Fruit fly (Drosophila melanogaster) whole organism, embryonic: Measurements from ENCODE around the gene CG42366.

Experiments used
- B-H2 ChIP-seq: fragments of 200-800 bp; sonication (Bioruptor generic); optimal IDR thresholded peaks from 2 replicates; lab custom pipeline; 2018; ENCODE audit warnings: missing biosample characterization, mild to moderate bottlenecking, missing genetic modification characterization
- CG1024 ChIP-seq: fragments of 200-800 bp; sonication (Bioruptor generic); IDR thresholded peaks from 2 replicates; pipeline ENCODE4 v1.3.6; 2022; ENCODE audit warnings: missing biosample characterization, missing genetic modification characterization
- CG10654 ChIP-seq: fragments of 200-800 bp; sonication (Bioruptor generic); optimal IDR thresholded peaks from 2 replicates; lab custom pipeline; 2016; ENCODE audit warnings: missing biosample characterization, missing genetic modification characterization
- CG11696 ChIP-seq: fragments of 200-800 bp; sonication (Bioruptor generic); IDR thresholded peaks from 2 replicates; pipeline ENCODE4 v1.3.6; 2022; ENCODE audit warnings: missing biosample characterization, missing genetic modification characterization
- CG12104 ChIP-seq: fragments of 200-800 bp; sonication (Bioruptor generic); optimal IDR thresholded peaks from 3 replicates; lab custom pipeline; 2016; ENCODE audit warnings: missing biosample characterization, missing genetic modification characterization
- CG12236 ChIP-seq: fragments of 200-800 bp; sonication (Bioruptor generic); optimal IDR thresholded peaks from 2 replicates; lab custom pipeline; 2016; ENCODE audit warnings: missing biosample characterization, missing genetic modification characterization
- CG12391 ChIP-seq: fragments of 200-800 bp; sonication (Bioruptor generic); optimal IDR thresholded peaks from 3 replicates; lab custom pipeline; 2018; ENCODE audit warnings: missing biosample characterization, mild to moderate bottlenecking, missing genetic modification characterization, moderate library complexity
- CG12769 ChIP-seq: fragments of 200-800 bp; sonication (Bioruptor generic); optimal IDR thresholded peaks from 2 replicates; lab custom pipeline; 2019; ENCODE audit warnings: missing biosample characterization, mild to moderate bottlenecking, missing genetic modification characterization, moderate library complexity
- CG13424 ChIP-seq: fragments of 200-800 bp; sonication (Bioruptor generic); optimal IDR thresholded peaks from 2 replicates; lab custom pipeline; 2019; ENCODE audit warnings: missing biosample characterization, mild to moderate bottlenecking, missing genetic modification characterization, moderate library complexity
- CG16863 ChIP-seq: fragments of 200-800 bp; sonication (Bioruptor generic); optimal IDR thresholded peaks from 3 replicates; lab custom pipeline; 2016; ENCODE audit warnings: missing biosample characterization, missing genetic modification characterization
- CG17328 ChIP-seq: fragments of 200-800 bp; sonication (Bioruptor generic); IDR thresholded peaks from 2 replicates; pipeline ENCODE4 v1.3.6; 2022; ENCODE audit warnings: missing biosample characterization, missing genetic modification characterization
- CG18476 ChIP-seq: fragments of 200-800 bp; sonication (Bioruptor generic); optimal IDR thresholded peaks from 2 replicates; lab custom pipeline; 2016; ENCODE audit warnings: missing biosample characterization, mild to moderate bottlenecking, missing genetic modification characterization
- CG18599 ChIP-seq: fragments of 200-800 bp; sonication (Bioruptor generic); optimal IDR thresholded peaks from 3 replicates; lab custom pipeline; 2017; ENCODE audit warnings: missing biosample characterization, missing genetic modification characterization, mild to moderate bottlenecking, moderate library complexity, missing genetic modification reagents
- CG34224 ChIP-seq: fragments of 200-800 bp; sonication (Bioruptor generic); IDR thresholded peaks from 3 replicates; pipeline ENCODE4 v1.3.6; 2022; ENCODE audit warnings: missing biosample characterization, missing genetic modification characterization; ENCODE audit not compliant: partially characterized antibody
- CG4328 ChIP-seq: fragments of 200-800 bp; sonication (Bioruptor generic); optimal IDR thresholded peaks from 3 replicates; lab custom pipeline; 2017; ENCODE audit warnings: missing biosample characterization, missing genetic modification reagents, missing genetic modification characterization
- CG4820 ChIP-seq: fragments of 200-800 bp; sonication (Bioruptor generic); optimal IDR thresholded peaks from 3 replicates; lab custom pipeline; 2016; ENCODE audit warnings: missing biosample characterization, missing genetic modification characterization
- CG5245 ChIP-seq: fragments of 200-800 bp; sonication (Bioruptor generic); optimal IDR thresholded peaks from 3 replicates; lab custom pipeline; 2016; ENCODE audit warnings: missing biosample characterization, missing genetic modification characterization
- CG6689 ChIP-seq: fragments of 200-800 bp; sonication (Bioruptor generic); IDR thresholded peaks from 2 replicates; pipeline ENCODE4 v1.3.6; 2022; ENCODE audit warnings: missing biosample characterization, missing genetic modification characterization
- CG7963 ChIP-seq: fragments of 200-800 bp; sonication (Bioruptor generic); IDR thresholded peaks from 3 replicates; pipeline ENCODE4 v1.3.6; 2022; ENCODE audit warnings: missing biosample characterization, missing genetic modification characterization; ENCODE audit not compliant: partially characterized antibody
- Chrac-16 ChIP-seq: fragments of 200-800 bp; sonication (Bioruptor generic); optimal IDR thresholded peaks from 3 replicates; lab custom pipeline; 2016; ENCODE audit warnings: missing biosample characterization, missing genetic modification characterization
- CoRest ChIP-seq: fragments of 200-800 bp; sonication (Bioruptor generic); optimal IDR thresholded peaks from 3 replicates; lab custom pipeline; 2018; ENCODE audit warnings: missing biosample characterization, mild to moderate bottlenecking, missing genetic modification characterization, moderate library complexity
- CrebB ChIP-seq: fragments of 200-800 bp; sonication (Bioruptor generic); optimal IDR thresholded peaks from 3 replicates; lab custom pipeline; 2018; ENCODE audit warnings: missing biosample characterization, mild to moderate bottlenecking, missing genetic modification characterization
- Fer3 ChIP-seq: fragments of 200-800 bp; sonication (Bioruptor generic); optimal IDR thresholded peaks from 2 replicates; lab custom pipeline; 2018; ENCODE audit warnings: missing biosample characterization, mild to moderate bottlenecking, missing genetic modification characterization, moderate library complexity
- GATAe ChIP-seq: fragments of 200-800 bp; sonication (Bioruptor generic); conservative IDR thresholded peaks from 2 replicates; pipeline ENCODE4 v1.3.6; 2022; ENCODE audit warnings: missing biosample characterization, missing genetic modification characterization
- Gsc ChIP-seq: fragments of 200-800 bp; sonication (Bioruptor generic); IDR thresholded peaks from 2 replicates; pipeline ENCODE4 v1.3.6; 2022; ENCODE audit warnings: missing biosample characterization, missing genetic modification characterization
- HHEX ChIP-seq: fragments of 200-800 bp; sonication (Bioruptor generic); optimal IDR thresholded peaks from 3 replicates; lab custom pipeline; 2017; ENCODE audit warnings: missing biosample characterization, mild to moderate bottlenecking, missing genetic modification characterization, missing genetic modification reagents
- Lhr ChIP-seq: fragments of 200-800 bp; sonication (Bioruptor generic); optimal IDR thresholded peaks from 3 replicates; lab custom pipeline; 2017; ENCODE audit warnings: mild to moderate bottlenecking, missing biosample characterization, missing genetic modification reagents, missing genetic modification characterization
- Mrtf ChIP-seq: fragments of 200-800 bp; sonication (Bioruptor generic); IDR thresholded peaks from 3 replicates; pipeline ENCODE4 v1.3.6; 2022; ENCODE audit warnings: missing biosample characterization, missing genetic modification characterization
- NK7.1 ChIP-seq: fragments of 200-800 bp; sonication (Bioruptor generic); optimal IDR thresholded peaks from 3 replicates; lab custom pipeline; 2016; ENCODE audit warnings: missing biosample characterization, missing genetic modification characterization
- Neu2 ChIP-seq: fragments of 200-800 bp; sonication (Bioruptor generic); optimal IDR thresholded peaks from 3 replicates; lab custom pipeline; 2016; ENCODE audit warnings: missing biosample characterization, missing genetic modification characterization, borderline replicate concordance
- Nf-YB ChIP-seq: fragments of 200-800 bp; sonication (Bioruptor generic); optimal IDR thresholded peaks from 3 replicates; lab custom pipeline; 2019; ENCODE audit warnings: missing biosample characterization, mild to moderate bottlenecking, missing genetic modification characterization, moderate library complexity
- Opbp ChIP-seq: fragments of 200-800 bp; sonication (Bioruptor generic); IDR thresholded peaks from 3 replicates; pipeline ENCODE4 v1.3.6; 2022; ENCODE audit warnings: missing biosample characterization, missing genetic modification characterization; ENCODE audit not compliant: partially characterized antibody
- Side ChIP-seq: fragments of 200-800 bp; sonication (Bioruptor generic); optimal IDR thresholded peaks from 2 replicates; lab custom pipeline; 2016; ENCODE audit warnings: missing biosample characterization, missing genetic modification characterization
- Sox102F ChIP-seq: fragments of 200-800 bp; sonication (Bioruptor generic); optimal IDR thresholded peaks from 2 replicates; lab custom pipeline; 2018; ENCODE audit warnings: missing biosample characterization, mild to moderate bottlenecking, missing genetic modification characterization, moderate library complexity
- Usf ChIP-seq: fragments of 200-800 bp; sonication (Bioruptor generic); optimal IDR thresholded peaks from 2 replicates; lab custom pipeline; 2017; ENCODE audit warnings: missing genotype, missing biosample characterization, missing genetic modification characterization
- bsh ChIP-seq, 2 experiments: fragments of 200-800 bp; sonication (Bioruptor generic); optimal IDR thresholded peaks; 2 replicates each; lab custom pipeline; 2017 to 2018; ENCODE audit warnings: mild to moderate bottlenecking in 2 of 2, missing biosample characterization in 2 of 2, missing genetic modification characterization in 2 of 2, moderate library complexity in 1 of 2
- cad ChIP-seq: fragments of >200 bp; optimal IDR thresholded peaks from 2 replicates; lab custom pipeline; 2017; ENCODE audit warnings: missing biosample characterization, missing genetic modification characterization
- ci ChIP-seq: fragments of 200-800 bp; sonication (Bioruptor generic); IDR thresholded peaks from 3 replicates; pipeline ENCODE4 v1.3.6; 2022; ENCODE audit warnings: missing biosample characterization, missing genetic modification characterization
- disco-r ChIP-seq: fragments of 200-800 bp; sonication (Bioruptor generic); optimal IDR thresholded peaks from 2 replicates; lab custom pipeline; 2016; ENCODE audit warnings: missing biosample characterization, missing genetic modification characterization
- exex ChIP-seq: fragments of 200-800 bp; sonication (Bioruptor generic); optimal IDR thresholded peaks from 4 replicates; lab custom pipeline; 2018; ENCODE audit warnings: missing biosample characterization, mild to moderate bottlenecking, missing genetic modification characterization, moderate library complexity
- fd3F ChIP-seq: fragments of 200-800 bp; sonication (Bioruptor generic); optimal IDR thresholded peaks from 2 replicates; lab custom pipeline; 2018; ENCODE audit warnings: missing biosample characterization, mild to moderate bottlenecking, missing genetic modification characterization, moderate library complexity
- fru ChIP-seq: fragments of >200 bp; optimal IDR thresholded peaks from 2 replicates; lab custom pipeline; 2017
- gcm2 ChIP-seq: fragments of 200-800 bp; sonication (Bioruptor generic); optimal IDR thresholded peaks from 2 replicates; lab custom pipeline; 2016; ENCODE audit warnings: missing biosample characterization, missing genetic modification characterization
- grau ChIP-seq: fragments of 200-800 bp; optimal IDR thresholded peaks from 3 replicates; lab custom pipeline; 2019; ENCODE audit warnings: missing biosample characterization, mild to moderate bottlenecking, missing genetic modification characterization, moderate library complexity
- ham ChIP-seq: fragments of 200-800 bp; sonication (Bioruptor generic); IDR thresholded peaks from 2 replicates; pipeline ENCODE4 v1.3.6; 2022; ENCODE audit warnings: missing biosample characterization, missing genetic modification characterization
- onecut ChIP-seq: fragments of 200-800 bp; sonication (Bioruptor generic); IDR thresholded peaks from 2 replicates; pipeline ENCODE4 v1.3.6; 2022; ENCODE audit warnings: missing biosample characterization, missing genetic modification characterization
- pan ChIP-seq, 4 experiments: fragments of >200 bp in 3 of 4; fragments of 200-800 bp in 1 of 4; sonication (Bioruptor generic) in 1 of 4; optimal IDR thresholded peaks in 3 of 4; IDR thresholded peaks in 1 of 4; 2 replicates each; pipeline versions ENCODE4 v1.3.6 to Lab custom; 2017 to 2022; ENCODE audit warnings: missing biosample characterization in 2 of 4, missing genetic modification characterization in 2 of 4, mixed read lengths in 1 of 4
- ranshi ChIP-seq: fragments of 200-800 bp; sonication (Bioruptor generic); IDR thresholded peaks from 2 replicates; pipeline ENCODE4 v1.3.6; 2022; ENCODE audit warnings: missing biosample characterization, missing genetic modification characterization
- row ChIP-seq: fragments of 200-800 bp; sonication (Bioruptor generic); IDR thresholded peaks from 3 replicates; pipeline ENCODE4 v1.3.6; 2022; ENCODE audit warnings: missing biosample characterization, missing genetic modification characterization
- stc ChIP-seq: fragments of 200-800 bp; sonication (Bioruptor generic); IDR thresholded peaks from 2 replicates; pipeline ENCODE4 v1.3.6; 2022; ENCODE audit warnings: missing biosample characterization, missing genetic modification characterization

CG42366 gene

dm6 chr2L:9921401-9921800, 3.6 kb upstream of the CG42366 start, which contains the start of gene CG4592 (continued):
- TF ChIP-seq Usf (peak; percentile 22), CG12236 (GFP tag; lab: Kevin White, UChicago) (no peak), Sox102F (GFP tag; lab: Kevin White, UChicago) (peak; percentile 61), Mrtf (peak; percentile 31; the same call in 2 of the 3 replicates), stc (GFP tag; lab: Robert Waterston, UW) (0 out of 2 replicates have a peak, but pooled peaks have one; percentile 17), CG18599 (GFP tag; lab: Kevin White, UChicago) (peak; percentile 58), HHEX (peak; percentile 34), Neu2 (GFP tag; lab: Kevin White, UChicago) (no peak), CG18476 (peak; percentile 39), pan (optimal IDR thresholded peaks at IDR 0.05; lab: Kevin White, UChicago) (no peak), pan (GFP tag; optimal IDR thresholded peaks at IDR 0.05 in 1 of 2, IDR thresholded peaks at IDR 0.05 in 1 of 2) (peak in 1 of 2 experiments; percentile 73), bsh (GFP tag; optimal IDR thresholded peaks at IDR 0.05; lab: Kevin White, UChicago) (peak in 1 of 2 experiments; percentile 70), gcm2 (GFP tag; lab: Kevin White, UChicago) (peak; percentile 17), CG12769 (no peak), Gsc (GFP tag; lab: Robert Waterston, UW) (no peak), grau (no peak), CG16863 (GFP tag; lab: Kevin White, UChicago) (peak; percentile 39), Opbp (no peak), CG13424 (no peak), cad (GFP tag; lab: Kevin White, UChicago) (no peak), CG10654 (GFP tag; lab: Kevin White, UChicago) (peak; percentile 0), CG17328 (GFP tag; lab: Robert Waterston, UW) (0 out of 2 replicates have a peak, but pooled peaks have one; percentile 32), CG5245 (GFP tag; lab: Kevin White, UChicago) (peak; percentile 48), CG1024 (GFP tag; lab: Robert Waterston, UW) (peak; percentile 25; the same call in 1 of the 2 replicates), B-H2 (GFP tag; lab: Kevin White, UChicago) (peak; percentile 52), exex (peak; percentile 52), CG34224 (GFP tag; lab: Robert Waterston, UW) (0 out of 3 replicates have a peak, but pooled peaks have one; percentile 29), Nf-YB (peak; percentile 23), CG12104 (GFP tag; lab: Kevin White, UChicago) (peak; percentile 4), ham (GFP tag; lab: Robert Waterston, UW) (peak; percentile 32; the same call in 1 of the 2 replicates), Fer3 (tag; lab: Kevin White, UChicago) (peak; percentile 67), row (GFP tag; lab: Robert Waterston, UW) (peak; percentile 81), Chrac-16 (GFP tag; lab: Kevin White, UChicago) (peak; percentile 10), Side (GFP tag; lab: Kevin White, UChicago) (peak; percentile 31), CG12391 (tag; lab: Kevin White, UChicago) (peak; percentile 70), GATAe (GFP tag; lab: Robert Waterston, UW) (no peak), CG7963 (no peak), onecut (GFP tag; lab: Robert Waterston, UW) (peak; percentile 63), CG6689 (GFP tag; lab: Robert Waterston, UW) (peak; percentile 47; the same call in 1 of the 2 replicates), fru (lab: Kevin White, UChicago) (no peak), NK7.1 (GFP tag; lab: Kevin White, UChicago) (no peak), CrebB (tag; lab: Kevin White, UChicago) (peak; percentile 47), CoRest (tag; lab: Kevin White, UChicago) (peak; percentile 64), CG4328 (peak; percentile 2), CG11696 (GFP tag; lab: Robert Waterston, UW) (peak; percentile 49; the same call in 1 of the 2 replicates), CG4820 (peak; percentile 99), disco-r (GFP tag; lab: Kevin White, UChicago) (no peak), fd3F (peak; percentile 42), Lhr (GFP tag; lab: Kevin White, UChicago) (no peak), ci (GFP tag; lab: Robert Waterston, UW) (peak; percentile 90), ranshi (peak; percentile 66)
